Fruit fly (Drosophila melanogaster) whole organism, embryonic: ENCODE results near the gene Cyp310a1.

Source experiments
- B-H1 ChIP-seq: fragments of 200-800 bp; sonication (Bioruptor generic); IDR thresholded peaks from 3 replicates; pipeline ENCODE4 v1.3.6; 2022; ENCODE audit warnings: missing biosample characterization, missing genetic modification characterization
- CG10274 ChIP-seq: fragments of 200-800 bp; sonication (Bioruptor generic); optimal IDR thresholded peaks from 3 replicates; lab custom pipeline; 2017; ENCODE audit warnings: missing biosample characterization, mild to moderate bottlenecking, missing genetic modification characterization
- CG10321 ChIP-seq: fragments of 200-800 bp; sonication (Bioruptor generic); IDR thresholded peaks from 2 replicates; pipeline ENCODE4 v1.3.6; 2022; ENCODE audit warnings: missing biosample characterization, missing genetic modification characterization
- CG12104 ChIP-seq: fragments of 200-800 bp; sonication (Bioruptor generic); optimal IDR thresholded peaks from 3 replicates; lab custom pipeline; 2016; ENCODE audit warnings: missing biosample characterization, missing genetic modification characterization
- CG13894 ChIP-seq: fragments of 200-800 bp; sonication (Bioruptor generic); optimal IDR thresholded peaks from 3 replicates; lab custom pipeline; 2018; ENCODE audit warnings: missing biosample characterization, mild to moderate bottlenecking, missing genetic modification characterization, moderate library complexity
- CG14441 ChIP-seq: fragments of 200-800 bp; sonication (Bioruptor generic); IDR thresholded peaks from 2 replicates; pipeline ENCODE4 v1.3.6; 2022; ENCODE audit warnings: missing biosample characterization, missing genetic modification characterization
- CG15269 ChIP-seq: fragments of 200-800 bp; sonication (Bioruptor generic); optimal IDR thresholded peaks from 2 replicates; lab custom pipeline; 2018; ENCODE audit warnings: missing biosample characterization, mild to moderate bottlenecking, missing genetic modification characterization, moderate library complexity
- CG16779 ChIP-seq: fragments of 200-800 bp; sonication (Bioruptor generic); IDR thresholded peaks from 2 replicates; pipeline ENCODE4 v1.3.6; 2022; ENCODE audit warnings: missing biosample characterization, missing genetic modification characterization
- CG17328 ChIP-seq: fragments of 200-800 bp; sonication (Bioruptor generic); IDR thresholded peaks from 2 replicates; pipeline ENCODE4 v1.3.6; 2022; ENCODE audit warnings: missing biosample characterization, missing genetic modification characterization
- CG17385 ChIP-seq: fragments of 200-800 bp; sonication (Bioruptor generic); optimal IDR thresholded peaks from 3 replicates; lab custom pipeline; 2018; ENCODE audit warnings: missing biosample characterization, mild to moderate bottlenecking, missing genetic modification characterization
- CG2120 ChIP-seq: fragments of 200-800 bp; sonication (Bioruptor generic); optimal IDR thresholded peaks from 3 replicates; lab custom pipeline; 2016; ENCODE audit warnings: missing biosample characterization, missing genetic modification characterization
- CG2678 ChIP-seq: fragments of 200-800 bp; sonication (Bioruptor generic); optimal IDR thresholded peaks from 3 replicates; lab custom pipeline; 2019; ENCODE audit warnings: missing biosample characterization, mild to moderate bottlenecking, missing genetic modification characterization, moderate library complexity
- CG31224 ChIP-seq: fragments of 200-800 bp; sonication (Bioruptor generic); IDR thresholded peaks from 2 replicates; pipeline ENCODE4 v1.3.6; 2022; ENCODE audit warnings: missing biosample characterization, missing genetic modification characterization
- CG3163 ChIP-seq: fragments of 200-800 bp; sonication (Bioruptor generic); optimal IDR thresholded peaks from 3 replicates; lab custom pipeline; 2016; ENCODE audit warnings: missing biosample characterization, missing genetic modification characterization
- CG34422 ChIP-seq: fragments of 200-800 bp; sonication (Bioruptor generic); IDR thresholded peaks from 3 replicates; pipeline ENCODE4 v1.3.6; 2022; ENCODE audit warnings: missing biosample characterization, missing genetic modification characterization
- CG7963 ChIP-seq: fragments of 200-800 bp; sonication (Bioruptor generic); IDR thresholded peaks from 3 replicates; pipeline ENCODE4 v1.3.6; 2022; ENCODE audit warnings: missing biosample characterization, missing genetic modification characterization; ENCODE audit not compliant: partially characterized antibody
- CG8359 ChIP-seq: fragments of 200-800 bp; sonication (Bioruptor generic); optimal IDR thresholded peaks from 2 replicates; lab custom pipeline; 2017; ENCODE audit warnings: missing biosample characterization, mild to moderate bottlenecking, missing genetic modification characterization, borderline replicate concordance
- CG9215 ChIP-seq: fragments of 200-800 bp; sonication (Bioruptor generic); IDR thresholded peaks from 2 replicates; pipeline ENCODE4 v1.3.6; 2022; ENCODE audit warnings: missing biosample characterization, missing genetic modification characterization
- CG9437 ChIP-seq: fragments of 200-800 bp; sonication (Bioruptor generic); optimal IDR thresholded peaks from 2 replicates; lab custom pipeline; 2018; ENCODE audit warnings: missing biosample characterization, mild to moderate bottlenecking, missing genetic modification characterization
- CG9932 ChIP-seq: fragments of 200-800 bp; sonication (Bioruptor generic); IDR thresholded peaks from 2 replicates; pipeline ENCODE4 v1.3.6; 2022; ENCODE audit warnings: missing biosample characterization, missing genetic modification characterization
- CoRest ChIP-seq: fragments of 200-800 bp; sonication (Bioruptor generic); optimal IDR thresholded peaks from 3 replicates; lab custom pipeline; 2018; ENCODE audit warnings: missing biosample characterization, mild to moderate bottlenecking, missing genetic modification characterization, moderate library complexity
- D19A ChIP-seq: fragments of 200-800 bp; optimal IDR thresholded peaks from 3 replicates; lab custom pipeline; 2019; ENCODE audit warnings: missing biosample characterization, mild to moderate bottlenecking, missing genetic modification characterization, moderate library complexity
- Dip2 ChIP-seq: fragments of 200-800 bp; sonication (Bioruptor generic); IDR thresholded peaks from 2 replicates; pipeline ENCODE4 v1.3.6; 2022; ENCODE audit warnings: missing biosample characterization, missing genetic modification characterization
- Fer2 ChIP-seq: fragments of 200-800 bp; sonication (Bioruptor generic); optimal IDR thresholded peaks from 2 replicates; lab custom pipeline; 2018; ENCODE audit warnings: missing biosample characterization, mild to moderate bottlenecking, missing genetic modification characterization, moderate library complexity
- GATAe ChIP-seq: fragments of 200-800 bp; sonication (Bioruptor generic); conservative IDR thresholded peaks from 2 replicates; pipeline ENCODE4 v1.3.6; 2022; ENCODE audit warnings: missing biosample characterization, missing genetic modification characterization
- HHEX ChIP-seq: fragments of 200-800 bp; sonication (Bioruptor generic); optimal IDR thresholded peaks from 3 replicates; lab custom pipeline; 2017; ENCODE audit warnings: missing biosample characterization, mild to moderate bottlenecking, missing genetic modification characterization, missing genetic modification reagents
- Hey ChIP-seq: fragments of 200-800 bp; sonication (Bioruptor generic); optimal IDR thresholded peaks from 3 replicates; lab custom pipeline; 2018; ENCODE audit warnings: missing biosample characterization, mild to moderate bottlenecking, missing genetic modification characterization
- Hsf ChIP-seq: fragments of 200-800 bp; sonication (Bioruptor generic); optimal IDR thresholded peaks from 3 replicates; lab custom pipeline; 2016; ENCODE audit warnings: missing biosample characterization, missing genetic modification characterization
- Mad ChIP-seq: fragments of 200-800 bp; sonication (Bioruptor generic); optimal IDR thresholded peaks from 2 replicates; lab custom pipeline; 2016; ENCODE audit warnings: missing biosample characterization, missing genetic modification characterization
- Meics ChIP-seq: fragments of 200-800 bp; sonication (Bioruptor generic); optimal IDR thresholded peaks from 2 replicates; lab custom pipeline; 2017; ENCODE audit warnings: missing biosample characterization, mild to moderate bottlenecking, missing genetic modification characterization
- Myb ChIP-seq: fragments of 200-800 bp; sonication (Bioruptor generic); optimal IDR thresholded peaks from 2 replicates; lab custom pipeline; 2016; ENCODE audit warnings: missing biosample characterization, missing genetic modification characterization
- Pdp1 ChIP-seq, 2 experiments: fragments of 200-800 bp; sonication (Bioruptor generic); optimal IDR thresholded peaks; 3 replicates each; lab custom pipeline; 2016; ENCODE audit warnings: missing biosample characterization in 2 of 2, missing genetic modification characterization in 2 of 2, mild to moderate bottlenecking in 1 of 2, moderate library complexity in 1 of 2
- Sox102F ChIP-seq: fragments of 200-800 bp; sonication (Bioruptor generic); optimal IDR thresholded peaks from 2 replicates; lab custom pipeline; 2018; ENCODE audit warnings: missing biosample characterization, mild to moderate bottlenecking, missing genetic modification characterization, moderate library complexity
- amos ChIP-seq: fragments of 200-800 bp; sonication (Bioruptor generic); IDR thresholded peaks from 2 replicates; pipeline ENCODE4 v1.3.6; 2022; ENCODE audit warnings: missing biosample characterization, missing genetic modification characterization; ENCODE audit not compliant: partially characterized antibody
- ash1 ChIP-seq: fragments of 200-800 bp; sonication (Bioruptor generic); optimal IDR thresholded peaks from 2 replicates; lab custom pipeline; 2018; ENCODE audit warnings: missing biosample characterization, mild to moderate bottlenecking, missing genetic modification characterization
- chif ChIP-seq, 2 experiments: fragments of 200-800 bp; sonication (Bioruptor generic); optimal IDR thresholded peaks; 3 replicates each; lab custom pipeline; 2016; ENCODE audit warnings: missing biosample characterization in 2 of 2, missing genetic modification characterization in 2 of 2
- chm ChIP-seq: fragments of 200-800 bp; sonication (Bioruptor generic); IDR thresholded peaks from 2 replicates; pipeline ENCODE4 v1.3.6; 2022; ENCODE audit warnings: missing biosample characterization, missing genetic modification characterization
- fd64A ChIP-seq: fragments of 200-800 bp; sonication (Bioruptor generic); optimal IDR thresholded peaks from 3 replicates; lab custom pipeline; 2018; ENCODE audit warnings: missing biosample characterization, mild to moderate bottlenecking, missing genetic modification characterization
- fru ChIP-seq: fragments of >200 bp; optimal IDR thresholded peaks from 2 replicates; lab custom pipeline; 2017
- ind ChIP-seq: fragments of 200-800 bp; sonication (Bioruptor generic); optimal IDR thresholded peaks from 3 replicates; lab custom pipeline; 2016; ENCODE audit warnings: missing biosample characterization, missing genetic modification characterization
- kay ChIP-seq: fragments of 200-800 bp; sonication (Bioruptor generic); optimal IDR thresholded peaks from 2 replicates; lab custom pipeline; 2016; ENCODE audit warnings: missing biosample characterization, missing genetic modification characterization
- lmd ChIP-seq: fragments of 200-800 bp; sonication (Bioruptor generic); IDR thresholded peaks from 2 replicates; pipeline ENCODE4 v1.3.6; 2022; ENCODE audit warnings: missing biosample characterization, missing genetic modification characterization
- nmo ChIP-seq: fragments of 200-800 bp; sonication (Bioruptor generic); optimal IDR thresholded peaks from 2 replicates; lab custom pipeline; 2018; ENCODE audit warnings: missing biosample characterization, mild to moderate bottlenecking, missing genetic modification characterization, moderate library complexity
- pan ChIP-seq, 4 experiments: fragments of >200 bp in 3 of 4; fragments of 200-800 bp in 1 of 4; sonication (Bioruptor generic) in 1 of 4; optimal IDR thresholded peaks in 3 of 4; IDR thresholded peaks in 1 of 4; 2 replicates each; pipeline versions ENCODE4 v1.3.6 to Lab custom; 2017 to 2022; ENCODE audit warnings: missing biosample characterization in 2 of 4, missing genetic modification characterization in 2 of 4, mixed read lengths in 1 of 4
- phol ChIP-seq: fragments of 200-800 bp; sonication (Bioruptor generic); optimal IDR thresholded peaks from 3 replicates; lab custom pipeline; 2018; ENCODE audit warnings: missing biosample characterization, mild to moderate bottlenecking, missing genetic modification characterization, moderate library complexity
- tll ChIP-seq, 2 experiments: fragments of 200-800 bp in 1 of 2; fragments of >200 bp in 1 of 2; sonication (Bioruptor generic) in 1 of 2; optimal IDR thresholded peaks; 2 replicates each; lab custom pipeline; 2017 to 2019; ENCODE audit warnings: missing biosample characterization in 2 of 2, missing genetic modification characterization in 2 of 2, mild to moderate bottlenecking in 1 of 2, moderate library complexity in 1 of 2
- toy ChIP-seq: fragments of 200-800 bp; sonication (Bioruptor generic); IDR thresholded peaks from 2 replicates; pipeline ENCODE4 v1.3.6; 2022; ENCODE audit warnings: missing biosample characterization, missing genetic modification characterization
- vfl ChIP-seq: fragments of 200-800 bp; sonication (Bioruptor generic); optimal IDR thresholded peaks from 2 replicates; lab custom pipeline; 2016; ENCODE audit warnings: missing biosample characterization, missing genetic modification characterization
- wdn ChIP-seq: fragments of 200-800 bp; sonication (Bioruptor generic); IDR thresholded peaks from 2 replicates; pipeline ENCODE4 v1.3.6; 2022; ENCODE audit warnings: missing biosample characterization, missing genetic modification characterization

Cyp310a1 gene

dm6 chr2L:18677910-18678639 lies 25.3 kb upstream of the Cyp310a1 start (continued):
- peak; percentile 2 for TF ChIP-seq Hsf (GFP tag; lab: Kevin White, UChicago)
- no peak for TF ChIP-seq CG7963
- TF ChIP-seq CG8359: no peak
- peak; percentile 49 for TF ChIP-seq CoRest
- 0 out of 2 replicates have a peak, but pooled peaks have one; percentile 10 for TF ChIP-seq CG14441 (GFP tag; lab: Robert Waterston, UW)
- peak; percentile 7; the same call in 1 of the 2 replicates for TF ChIP-seq lmd (GFP tag; lab: Robert Waterston, UW)
- no peak for TF ChIP-seq CG10274 (GFP tag; lab: Kevin White, UChicago)
- no peak for TF ChIP-seq kay (GFP tag; lab: Kevin White, UChicago)
- TF ChIP-seq D19A (tag; lab: Kevin White, UChicago): no peak
- TF ChIP-seq Hey: no peak
- TF ChIP-seq fd64A (GFP tag; lab: Kevin White, UChicago): no peak
- TF ChIP-seq CG17385 (GFP tag; lab: Kevin White, UChicago): peak; percentile 20
- no peak for TF ChIP-seq CG3163 (GFP tag; lab: Kevin White, UChicago)
- TF ChIP-seq wdn (GFP tag; lab: Robert Waterston, UW): no peak
- no peak for TF ChIP-seq Mad
- TF ChIP-seq ind: peak; percentile 3
- no peak for TF ChIP-seq Meics (GFP tag; lab: Kevin White, UChicago)
- TF ChIP-seq Sox102F (GFP tag; lab: Kevin White, UChicago): no peak
- no peak for TF ChIP-seq fru (lab: Kevin White, UChicago)
- no peak for TF ChIP-seq chif (GFP tag; optimal IDR thresholded peaks at IDR 0.05; lab: Kevin White, UChicago)
- TF ChIP-seq pan (optimal IDR thresholded peaks at IDR 0.05; lab: Kevin White, UChicago): no peak
- no peak for TF ChIP-seq pan (GFP tag; optimal IDR thresholded peaks at IDR 0.05 in 1 of 2, IDR thresholded peaks at IDR 0.05 in 1 of 2)
- TF ChIP-seq chm: no peak
- no peak for TF ChIP-seq Dip2
- no peak for TF ChIP-seq Myb (GFP tag; lab: Kevin White, UChicago)
- no peak for TF ChIP-seq ash1
- TF ChIP-seq CG9437 (GFP tag; lab: Kevin White, UChicago): peak; percentile 48
- peak; percentile 13 for TF ChIP-seq phol (tag; lab: Kevin White, UChicago)
- no peak for TF ChIP-seq HHEX
- TF ChIP-seq nmo (GFP tag; lab: Kevin White, UChicago): peak; percentile 12
- no peak for TF ChIP-seq Fer2 (tag; lab: Kevin White, UChicago)
- TF ChIP-seq CG9932 (GFP tag; lab: Robert Waterston, UW): 0 out of 2 replicates have a peak, but pooled peaks have one; percentile 23
- TF ChIP-seq GATAe (GFP tag; lab: Robert Waterston, UW): no peak
- no peak for TF ChIP-seq B-H1 (GFP tag; lab: Robert Waterston, UW)
- TF ChIP-seq amos (GFP tag; lab: Robert Waterston, UW): no peak
- no peak for TF ChIP-seq CG17328
- TF ChIP-seq Pdp1 (GFP tag; optimal IDR thresholded peaks at IDR 0.05; lab: Kevin White, UChicago): no peak
- no peak for TF ChIP-seq CG15269 (tag; lab: Kevin White, UChicago)
- TF ChIP-seq toy (GFP tag; lab: Robert Waterston, UW): no peak
- TF ChIP-seq CG10321 (GFP tag; lab: Robert Waterston, UW): no peak
- TF ChIP-seq CG16779: no peak
- no peak for TF ChIP-seq vfl (GFP tag; lab: Kevin White, UChicago)
- peak; percentile 5 for TF ChIP-seq CG12104
- no peak for TF ChIP-seq tll (GFP tag; optimal IDR thresholded peaks at IDR 0.05; lab: Kevin White, UChicago)
- TF ChIP-seq CG13894: no peak
- peak; percentile 53 for TF ChIP-seq CG2120 (GFP tag; lab: Kevin White, UChicago)
- TF ChIP-seq CG2678 (tag; lab: Kevin White, UChicago): no peak
- TF ChIP-seq CG9215: peak; percentile 7; the same call in 1 of the 2 replicates
- TF ChIP-seq CG34422: no peak
- TF ChIP-seq CG31224: no peak
